Fruit fly (Drosophila melanogaster): ENCODE data around the gene Ude.

The Ude gene

DNA sequence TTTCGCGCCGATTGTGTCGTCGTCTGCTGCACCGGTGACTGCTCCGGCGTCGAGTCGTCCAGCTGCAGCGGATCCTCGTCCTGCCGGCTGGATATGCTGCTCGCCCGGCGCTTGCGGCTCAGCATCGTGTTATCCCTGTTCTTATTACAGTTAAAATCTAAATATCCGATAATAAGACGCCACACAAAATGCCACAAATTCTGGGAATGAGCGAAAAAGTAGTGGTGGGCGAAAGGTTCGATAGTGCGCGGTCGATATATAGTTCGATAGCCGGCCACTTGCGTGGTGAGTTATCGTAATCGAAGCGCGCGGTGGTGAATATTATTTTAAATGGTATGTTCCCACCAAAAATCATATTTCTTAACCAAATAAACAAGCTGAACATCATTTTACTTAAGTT, 5.6 kb upstream of the Ude start, which contains the start of gene polybromo (continued):
- no peak for TF ChIP-seq CG4424 (GFP tag; optimal IDR thresholded peaks at IDR 0.05)
- peak; percentile 13 for TF ChIP-seq CG2120 (GFP tag; optimal IDR thresholded peaks at IDR 0.05)
- no peak for TF ChIP-seq BtbVII (GFP tag; optimal IDR thresholded peaks at IDR 0.05)
- no peak for TF ChIP-seq CG30020 (tag; optimal IDR thresholded peaks at IDR 0.05)
- TF ChIP-seq slou (GFP tag; optimal IDR thresholded peaks at IDR 0.05), result no peak
- TF ChIP-seq CG4617 (GFP tag; optimal IDR thresholded peaks at IDR 0.05; ENCODE audit: borderline replicate concordance), result peak; percentile 61
- no peak for TF ChIP-seq fd3F (GFP tag; optimal IDR thresholded peaks at IDR 0.05)
- no peak for TF ChIP-seq CG5245 (GFP tag; optimal IDR thresholded peaks at IDR 0.05)
- no peak for TF ChIP-seq CG18599 (GFP tag; optimal IDR thresholded peaks at IDR 0.05)
- TF ChIP-seq toy (GFP tag; IDR thresholded peaks at IDR 0.05), result no peak
- no peak for TF ChIP-seq sens-2 (GFP tag; IDR thresholded peaks at IDR 0.05)
- no peak for TF ChIP-seq CG12236 (GFP tag; optimal IDR thresholded peaks at IDR 0.05)
- TF ChIP-seq CG2678 (tag; optimal IDR thresholded peaks at IDR 0.05), result no peak
- no peak for TF ChIP-seq HLH54F (GFP tag; optimal IDR thresholded peaks at IDR 0.05)
- no peak for TF ChIP-seq dimm (GFP tag; IDR thresholded peaks at IDR 0.05)
- TF ChIP-seq MBD-R2 (GFP tag; IDR thresholded peaks at IDR 0.05), result peak; percentile 88
- TF ChIP-seq hth (optimal IDR thresholded peaks at IDR 0.05), result no peak

- peak; percentile 19 for TF ChIP-seq cwo (GFP tag; optimal IDR thresholded peaks at IDR 0.05)
- TF ChIP-seq Ptx1 (GFP tag; IDR thresholded peaks at IDR 0.05), result 0 out of 2 replicates have a peak, but pooled peaks have one; percentile 21
- no peak for TF ChIP-seq pzg (GFP tag; optimal IDR thresholded peaks at IDR 0.05)
- TF ChIP-seq CoRest (tag; optimal IDR thresholded peaks at IDR 0.05), result peak; percentile 29
- peak; percentile 53 for TF ChIP-seq salm (tag; optimal IDR thresholded peaks at IDR 0.05)
- TF ChIP-seq CG8924 (tag; optimal IDR thresholded peaks at IDR 0.05), result peak; percentile 52
- TF ChIP-seq CG13296 (GFP tag; optimal IDR thresholded peaks at IDR 0.05), result peak; percentile 52
- TF ChIP-seq CG7556 (GFP tag; optimal IDR thresholded peaks at IDR 0.05), result peak; percentile 47
- peak; percentile 57 for TF ChIP-seq CG2712 (tag; optimal IDR thresholded peaks at IDR 0.05)
- peak; percentile 4 for TF ChIP-seq Oli (tag; optimal IDR thresholded peaks at IDR 0.05)
- TF ChIP-seq Atf6 (GFP tag; IDR thresholded peaks at IDR 0.05), result no peak
- TF ChIP-seq CG16863 (GFP tag; optimal IDR thresholded peaks at IDR 0.05), result no peak
- no peak for TF ChIP-seq ranshi (GFP tag; IDR thresholded peaks at IDR 0.05)
- TF ChIP-seq klu (GFP tag; IDR thresholded peaks at IDR 0.05), result no peak
- no peak for TF ChIP-seq Ets65A (GFP tag)
- peak; percentile 1 for TF ChIP-seq kah (GFP tag; optimal IDR thresholded peaks at IDR 0.05)
- no peak for TF ChIP-seq CG3995 (GFP tag; optimal IDR thresholded peaks at IDR 0.05)
- TF ChIP-seq CG13424 (tag; optimal IDR thresholded peaks at IDR 0.05), result peak; percentile 62
- TF ChIP-seq CG1233 (GFP tag; optimal IDR thresholded peaks at IDR 0.05), result peak; percentile 3
- TF ChIP-seq Ssrp (tag; optimal IDR thresholded peaks at IDR 0.05), result peak; percentile 25
- TF ChIP-seq Optix (GFP tag; IDR thresholded peaks at IDR 0.05), result no peak
- TF ChIP-seq Nf-YB (GFP tag; optimal IDR thresholded peaks at IDR 0.05), result peak; percentile 11
- TF ChIP-seq phol (tag; optimal IDR thresholded peaks at IDR 0.05), result peak; percentile 27
- TF ChIP-seq exex (tag; optimal IDR thresholded peaks at IDR 0.05), result no peak
- TF ChIP-seq CG10366 (GFP tag; IDR thresholded peaks at IDR 0.05), result no peak
- TF ChIP-seq Nf-YC (tag; optimal IDR thresholded peaks at IDR 0.05), result peak; percentile 57
- TF ChIP-seq HLH3B (GFP tag; IDR thresholded peaks at IDR 0.05), result peak; percentile 39; the same call in 1 of the 2 replicates
- peak; percentile 3 for TF ChIP-seq CG9817 (tag; optimal IDR thresholded peaks at IDR 0.05)
- no peak for TF ChIP-seq CG11560 (tag; IDR thresholded peaks at IDR 0.05)
- TF ChIP-seq CG5180 (GFP tag; optimal IDR thresholded peaks at IDR 0.05), result no peak
- TF ChIP-seq PHDP (tag; optimal IDR thresholded peaks at IDR 0.05), result peak; percentile 68
- 0 out of 2 replicates have a peak, but pooled peaks have one; percentile 12 for TF ChIP-seq slbo (GFP tag; IDR thresholded peaks at IDR 0.05)
- TF ChIP-seq CG3281 (GFP tag; optimal IDR thresholded peaks at IDR 0.05), result peak; percentile 33
- peak; percentile 28; the same call in 1 of the 2 replicates for TF ChIP-seq CG6689 (GFP tag; IDR thresholded peaks at IDR 0.05)
Observed at dm6 chr3R:24798595-24798994, 873 bp downstream of the Ude start.

All from whole organism, embryonic.